Fruit fly (Drosophila melanogaster) whole organism, wandering third instar larva: ENCODE results near the gene CG11095.

ENCODE experiments used
- Abd-B ChIP-seq: fragments of >200 bp; optimal IDR thresholded peaks from 2 replicates; lab custom pipeline; 2017; ENCODE audit warnings: missing biosample characterization, missing genetic modification characterization
- CG32264 ChIP-seq: fragments of 200-800 bp; sonication (Bioruptor generic); optimal IDR thresholded peaks from 2 replicates; lab custom pipeline; 2016; ENCODE audit warnings: missing biosample characterization, missing genetic modification characterization
- CG9705 ChIP-seq: fragments of 200-800 bp; sonication (Bioruptor generic); optimal IDR thresholded peaks from 2 replicates; lab custom pipeline; 2018; ENCODE audit warnings: missing biosample characterization, mild to moderate bottlenecking, missing genetic modification characterization
- GATAd ChIP-seq: sonication (Bioruptor generic); optimal IDR thresholded peaks from 2 replicates; lab custom pipeline; 2016; ENCODE audit warnings: missing biosample characterization, missing genetic modification characterization
- HLH106 ChIP-seq: fragments of 200-800 bp; optimal IDR thresholded peaks from 3 replicates; lab custom pipeline; 2019; ENCODE audit warnings: missing biosample characterization, mild to moderate bottlenecking, missing genetic modification characterization, moderate library complexity
- Hnf4 ChIP-seq: fragments of 200-800 bp; sonication (Bioruptor generic); optimal IDR thresholded peaks from 2 replicates; lab custom pipeline; 2016; ENCODE audit warnings: missing biosample characterization, mild to moderate bottlenecking, missing genetic modification characterization
- Hr78 ChIP-seq: fragments of >200 bp; optimal IDR thresholded peaks from 2 replicates; lab custom pipeline; 2017; ENCODE audit warnings: missing biosample characterization, missing genetic modification characterization
- Jra ChIP-seq: sonication (Bioruptor generic); optimal IDR thresholded peaks from 2 replicates; lab custom pipeline; 2016; ENCODE audit warnings: missing biosample characterization, missing genetic modification characterization
- Mio ChIP-seq: sonication (Bioruptor generic); optimal IDR thresholded peaks from 2 replicates; lab custom pipeline; 2016; ENCODE audit warnings: missing biosample characterization, missing genetic modification characterization
- Myc ChIP-seq: fragments of >200 bp; optimal IDR thresholded peaks from 2 replicates; lab custom pipeline; 2017
- N ChIP-seq: fragments of >200 bp; optimal IDR thresholded peaks from 2 replicates; lab custom pipeline; 2018; ENCODE audit warnings: missing biosample characterization, missing external identifiers, missing genetic modification characterization
- OdsH ChIP-seq: fragments of 200-800 bp; sonication (Bioruptor generic); optimal IDR thresholded peaks from 2 replicates; lab custom pipeline; 2016; ENCODE audit warnings: missing biosample characterization, mild to moderate bottlenecking, missing genetic modification characterization
- Rel ChIP-seq, 2 experiments: fragments of 200-800 bp; sonication (Bioruptor generic) in 1 of 2; optimal IDR thresholded peaks; 2 replicates in 1 of 2; 3 replicates in 1 of 2; lab custom pipeline; 2016 to 2019; ENCODE audit warnings: mild to moderate bottlenecking in 2 of 2, missing biosample characterization in 2 of 2, missing genetic modification characterization in 2 of 2, moderate library complexity in 1 of 2
- Sp1 ChIP-seq: fragments of 200-800 bp; sonication (Bioruptor generic); optimal IDR thresholded peaks from 3 replicates; lab custom pipeline; 2019; ENCODE audit warnings: missing biosample characterization, mild to moderate bottlenecking, missing genetic modification characterization, moderate library complexity
- Vsx2 ChIP-seq: fragments of 200-300, 225-300 bp; sonication (Bioruptor generic); optimal IDR thresholded peaks from 2 replicates; lab custom pipeline; 2018; ENCODE audit warnings: missing biosample characterization, missing genetic modification characterization; ENCODE audit not compliant: partially characterized antibody
- br ChIP-seq: fragments of 200-800 bp; sonication (Bioruptor generic); optimal IDR thresholded peaks from 2 replicates; lab custom pipeline; 2016; ENCODE audit warnings: missing biosample characterization, missing genetic modification characterization
- brk ChIP-seq: fragments of 200-800 bp; sonication (Bioruptor generic); optimal IDR thresholded peaks from 2 replicates; lab custom pipeline; 2016; ENCODE audit warnings: missing biosample characterization, mild to moderate bottlenecking, missing genetic modification characterization
- dl ChIP-seq, 2 experiments: fragments of 175-275, 200-275 bp in 1 of 2; fragments of 200-275 bp in 1 of 2; sonication (Bioruptor generic); optimal IDR thresholded peaks; lab custom pipeline; 2018; ENCODE audit warnings: mild to moderate bottlenecking in 2 of 2, missing biosample characterization in 2 of 2, missing genetic modification characterization in 2 of 2, moderate library complexity in 2 of 2; ENCODE audit not compliant: partially characterized antibody in 2 of 2, insufficient read depth in 1 of 2
- dmrt93B ChIP-seq: fragments of 200-800 bp; sonication (Bioruptor generic); optimal IDR thresholded peaks from 2 replicates; lab custom pipeline; 2018; ENCODE audit warnings: missing biosample characterization, mild to moderate bottlenecking, missing genetic modification characterization
- dsf ChIP-seq: sonication (Bioruptor generic); optimal IDR thresholded peaks from 2 replicates; lab custom pipeline; 2016; ENCODE audit warnings: missing biosample characterization, missing genetic modification characterization, borderline replicate concordance
- ey ChIP-seq: fragments of 200-800 bp; sonication (Bioruptor generic); optimal IDR thresholded peaks from 2 replicates; lab custom pipeline; 2016; ENCODE audit warnings: missing biosample characterization, missing genetic modification characterization
- foxo ChIP-seq, 2 experiments: fragments of 200-800 bp; sonication (Bioruptor generic); optimal IDR thresholded peaks; 2 replicates in 1 of 2; 3 replicates in 1 of 2; lab custom pipeline; 2016 to 2017; ENCODE audit warnings: missing biosample characterization in 2 of 2, missing genetic modification characterization in 2 of 2
- fru ChIP-seq: fragments of 200-800 bp; sonication (Bioruptor generic); optimal IDR thresholded peaks from 3 replicates; lab custom pipeline; 2016; ENCODE audit warnings: missing biosample characterization, mild to moderate bottlenecking, missing genetic modification characterization
- h ChIP-seq: fragments of 200-800 bp; sonication (Bioruptor generic); optimal IDR thresholded peaks from 3 replicates; lab custom pipeline; 2016; ENCODE audit warnings: missing biosample characterization, mild to moderate bottlenecking, missing genetic modification characterization
- jim ChIP-seq: fragments of 175-275, 200-325 bp; sonication (Bioruptor generic); optimal IDR thresholded peaks from 2 replicates; lab custom pipeline; 2016; ENCODE audit warnings: missing biosample characterization, mild to moderate bottlenecking, missing genetic modification characterization
- psq ChIP-seq: fragments of 200-800 bp; sonication (Bioruptor generic); optimal IDR thresholded peaks from 3 replicates; lab custom pipeline; 2017; ENCODE audit warnings: missing biosample characterization, mild to moderate bottlenecking, missing genetic modification characterization, moderate library complexity
- rgr ChIP-seq: fragments of 200-800 bp; sonication (Bioruptor generic); optimal IDR thresholded peaks from 3 replicates; lab custom pipeline; 2016; ENCODE audit warnings: missing biosample characterization, mild to moderate bottlenecking, missing genetic modification characterization
- sage ChIP-seq: fragments of 200-800 bp; sonication (Bioruptor generic); optimal IDR thresholded peaks from 2 replicates; lab custom pipeline; 2016; ENCODE audit warnings: missing biosample characterization, mild to moderate bottlenecking, missing genetic modification characterization
- sv ChIP-seq: fragments of 200-800 bp; sonication (Bioruptor generic); optimal IDR thresholded peaks from 3 replicates; lab custom pipeline; 2016; ENCODE audit warnings: missing biosample characterization, missing genetic modification characterization
- tai ChIP-seq: sonication (Bioruptor generic); optimal IDR thresholded peaks from 2 replicates; lab custom pipeline; 2016; ENCODE audit warnings: missing biosample characterization, missing genetic modification characterization
- woc ChIP-seq: sonication (Bioruptor generic); optimal IDR thresholded peaks from 2 replicates; lab custom pipeline; 2016; ENCODE audit warnings: missing biosample characterization, mild to moderate bottlenecking, missing genetic modification characterization

CG11095 gene

DNA sequence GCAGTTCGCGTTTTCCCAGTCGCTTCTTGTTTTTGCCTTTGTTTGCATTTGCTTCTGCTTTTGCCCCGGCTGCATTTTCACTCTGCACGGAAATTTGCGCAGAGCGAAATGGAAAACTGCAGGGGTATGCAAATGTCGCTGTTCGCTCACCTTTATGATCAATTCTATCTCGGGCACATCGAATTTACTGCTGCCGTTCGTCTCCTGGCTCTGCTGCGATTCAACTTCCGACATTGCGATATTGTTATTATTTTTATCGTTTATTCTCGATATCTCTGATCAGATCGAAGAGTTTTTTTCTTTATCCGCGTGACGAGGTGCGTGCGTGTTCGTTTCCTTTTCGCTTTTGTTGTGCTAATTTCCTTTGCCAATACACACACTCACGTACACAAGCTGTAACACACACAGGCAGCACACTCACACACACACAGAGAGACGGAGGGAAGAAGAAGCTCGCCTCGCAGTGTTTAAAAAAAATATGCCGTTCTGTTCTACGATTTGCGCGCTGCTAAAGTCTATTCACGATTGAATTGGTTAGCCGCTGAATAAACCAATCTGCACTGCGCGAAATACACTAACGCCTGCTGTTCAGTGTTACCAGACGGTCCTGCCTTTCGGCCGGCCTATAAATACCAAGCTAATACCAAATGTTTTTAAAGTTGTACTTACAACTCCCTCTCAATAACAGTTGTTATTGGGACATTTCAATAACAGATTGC lies 10.4 kb downstream of the CG11095 start, which contains the start of gene Clic (continued):
- TF ChIP-seq dsf (GFP tag; lab: Kevin White, UChicago) (no peak), woc (no peak), HLH106 (tag; lab: Kevin White, UChicago) (no peak), dmrt93B (GFP tag; lab: Kevin White, UChicago) (no peak), sage (GFP tag; lab: Kevin White, UChicago) (no peak), GATAd (no peak), foxo (GFP tag; optimal IDR thresholded peaks at IDR 0.05; lab: Kevin White, UChicago) (no peak), rgr (GFP tag; lab: Kevin White, UChicago) (peak; percentile 46), tai (GFP tag; lab: Kevin White, UChicago) (no peak), CG32264 (GFP tag; lab: Kevin White, UChicago) (no peak)

DNA sequence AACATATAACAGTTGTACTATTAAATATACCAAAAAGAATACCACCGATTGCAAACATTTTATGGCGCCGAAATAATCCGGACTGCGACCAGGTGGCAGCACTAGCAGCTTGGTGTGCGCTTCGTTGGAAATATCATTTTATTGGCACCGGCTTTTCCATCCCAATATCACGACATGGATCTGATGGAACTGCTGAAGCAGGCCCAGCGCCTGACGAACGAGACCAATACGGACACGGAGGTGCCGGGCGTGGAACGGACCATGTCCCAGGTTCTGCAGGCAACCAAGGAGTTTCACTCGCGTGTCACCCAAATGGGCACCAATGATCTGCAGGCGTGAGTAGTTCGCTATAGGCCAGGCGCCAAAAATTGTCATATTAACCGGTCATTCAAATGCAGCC lies 11.3 kb downstream of the CG11095 start, which contains the start of gene Nup93-1:
Gene Nup93-1, plus strand, starts transcription at position 74 of the 400 bp plus-strand sequence.
- no peak for TF ChIP-seq sv (GFP tag; lab: Kevin White, UChicago)

DNA sequence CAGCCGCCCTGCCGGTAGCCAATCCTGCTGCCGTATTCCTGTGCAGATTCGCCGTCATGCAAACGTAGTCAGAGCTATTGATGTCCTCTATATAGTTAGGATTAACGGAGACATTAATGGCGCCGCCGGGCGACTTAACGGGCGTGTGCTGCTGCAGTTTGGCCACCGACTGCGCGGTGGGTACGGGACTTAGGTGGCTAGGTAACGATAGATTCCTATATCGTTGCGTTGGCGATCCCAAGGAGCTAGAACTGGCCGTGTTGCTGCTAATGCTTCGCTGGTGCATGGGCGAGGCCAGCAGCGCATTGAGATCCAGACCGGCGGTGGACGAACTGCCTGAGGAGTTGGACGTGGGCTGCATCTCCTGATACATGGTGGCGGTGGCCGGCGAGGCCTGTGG lies 17.4 kb downstream of the CG11095 start:
- TF ChIP-seq CG32264 (GFP tag; lab: Kevin White, UChicago) (no peak), HLH106 (tag; lab: Kevin White, UChicago) (no peak), Rel (GFP tag; optimal IDR thresholded peaks at IDR 0.05; lab: Kevin White, UChicago) (no peak), Rel (tag; optimal IDR thresholded peaks at IDR 0.05; lab: Kevin White, UChicago) (no peak), Mio (GFP tag; lab: Kevin White, UChicago) (no peak), psq (GFP tag; lab: Kevin White, UChicago) (no peak)

DNA sequence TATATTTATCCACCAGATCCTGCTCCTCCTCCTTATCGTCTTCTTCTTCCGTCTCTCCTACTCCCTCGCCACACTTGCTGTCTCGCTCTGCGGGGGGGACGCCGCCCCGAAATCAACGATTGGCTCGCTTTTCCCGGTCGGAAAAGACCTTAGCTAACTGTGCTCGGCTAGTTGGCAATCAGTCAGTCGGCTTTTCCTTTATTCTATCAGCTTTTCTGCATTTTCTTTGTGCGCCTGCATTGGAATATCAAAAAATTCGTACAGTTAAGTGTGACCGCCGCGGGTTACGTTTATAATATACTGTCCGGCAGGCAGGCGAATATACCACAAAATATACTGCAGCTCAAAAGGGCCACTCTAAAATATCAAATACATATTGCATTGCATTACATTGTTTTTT lies 18.5 kb downstream of the CG11095 start, which contains the start of gene jub:
Gene jub, minus strand, starts transcription at position 289 of the 400 bp plus-strand sequence.
- TF ChIP-seq tai (GFP tag; lab: Kevin White, UChicago), result no peak
- TF ChIP-seq Rel (GFP tag; optimal IDR thresholded peaks at IDR 0.05; lab: Kevin White, UChicago), result no peak
- no peak for TF ChIP-seq Rel (tag; optimal IDR thresholded peaks at IDR 0.05; lab: Kevin White, UChicago)
- no peak for TF ChIP-seq dl (GFP tag; optimal IDR thresholded peaks at IDR 0.05; lab: Kevin White, UChicago; ENCODE audit: insufficient read depth in 1 of 2, partially characterized antibody in 2 of 2)
- no peak for TF ChIP-seq Vsx2 (GFP tag; lab: Kevin White, UChicago)
- TF ChIP-seq Abd-B (GFP tag; lab: Kevin White, UChicago), result no peak
- no peak for TF ChIP-seq dsf (GFP tag; lab: Kevin White, UChicago)
- TF ChIP-seq brk (GFP tag; lab: Kevin White, UChicago), result no peak
- TF ChIP-seq Hr78 (GFP tag; lab: Kevin White, UChicago), result no peak
- no peak for TF ChIP-seq dmrt93B (GFP tag; lab: Kevin White, UChicago)
- TF ChIP-seq sage (GFP tag; lab: Kevin White, UChicago), result no peak

DNA sequence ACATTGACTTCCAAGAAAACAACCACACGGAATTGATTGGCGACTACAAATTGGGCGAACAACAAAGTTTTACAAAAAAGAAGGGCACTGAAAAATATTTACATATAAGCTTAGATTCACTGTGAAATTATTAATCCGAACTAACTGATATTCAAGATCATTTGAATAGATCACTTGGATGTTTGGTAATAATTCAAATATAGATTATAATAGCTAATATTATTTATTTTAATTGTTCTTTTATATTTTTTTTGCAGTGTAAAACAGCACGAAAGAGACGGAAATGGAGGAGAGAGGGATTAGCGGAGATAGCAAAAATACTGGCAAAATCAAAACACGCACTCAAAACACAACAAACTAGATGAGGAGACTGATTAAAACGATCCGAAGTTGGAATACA lies 26.8 kb downstream of the CG11095 start:
- TF ChIP-seq psq (GFP tag; lab: Kevin White, UChicago), result peak; percentile 29
- peak; percentile 12 for TF ChIP-seq rgr (GFP tag; lab: Kevin White, UChicago)
- no peak for TF ChIP-seq woc
- TF ChIP-seq Sp1, result peak; percentile 1
- peak; percentile 14 for TF ChIP-seq HLH106 (tag; lab: Kevin White, UChicago)

DNA sequence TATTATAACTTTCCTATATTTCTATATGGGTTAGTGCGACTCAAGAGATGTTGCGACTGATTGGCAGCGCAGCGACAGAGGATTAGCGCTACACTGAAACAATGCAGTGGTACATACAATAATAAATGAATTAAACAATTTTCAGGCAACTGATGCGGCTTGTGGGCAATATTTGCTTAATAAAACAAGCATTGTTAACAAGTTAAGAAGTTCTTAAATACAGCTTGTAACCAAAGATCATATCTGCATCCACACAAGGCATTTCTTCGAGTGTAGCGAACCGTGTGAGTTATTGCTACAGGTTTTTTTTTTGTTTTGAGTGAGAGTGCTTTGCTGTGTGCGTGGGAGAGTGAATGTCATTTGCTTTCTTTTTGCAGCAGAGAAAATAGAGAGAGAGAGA lies 27.4 kb downstream of the CG11095 start:
- TF ChIP-seq dmrt93B (GFP tag; lab: Kevin White, UChicago) (peak; percentile 73), GATAd (peak; percentile 22), CG32264 (GFP tag; lab: Kevin White, UChicago) (peak; percentile 88), Vsx2 (GFP tag; lab: Kevin White, UChicago) (no peak), Mio (GFP tag; lab: Kevin White, UChicago) (peak; percentile 57), Hr78 (GFP tag; lab: Kevin White, UChicago) (no peak), CG9705 (GFP tag; lab: Kevin White, UChicago) (peak; percentile 59), N (GFP tag; lab: Kevin White, UChicago) (no peak), woc (peak; percentile 71), br (GFP tag; lab: Kevin White, UChicago) (peak; percentile 92), brk (GFP tag; lab: Kevin White, UChicago) (peak; percentile 78), Myc (lab: Kevin White, UChicago) (no peak), sv (GFP tag; lab: Kevin White, UChicago) (peak; percentile 77), Rel (GFP tag; optimal IDR thresholded peaks at IDR 0.05; lab: Kevin White, UChicago) (peak; percentile 66), Rel (tag; optimal IDR thresholded peaks at IDR 0.05; lab: Kevin White, UChicago) (peak; percentile 37), dsf (GFP tag; lab: Kevin White, UChicago) (no peak), Jra (GFP tag; lab: Kevin White, UChicago) (peak; percentile 70), sage (GFP tag; lab: Kevin White, UChicago) (peak; percentile 66), HLH106 (tag; lab: Kevin White, UChicago) (peak; percentile 75), tai (GFP tag; lab: Kevin White, UChicago) (peak; percentile 76), h (GFP tag; lab: Kevin White, UChicago) (peak; percentile 93), Hnf4 (GFP tag; lab: Kevin White, UChicago) (peak; percentile 89), jim (GFP tag; lab: Kevin White, UChicago) (no peak), Sp1 (peak; percentile 81), psq (GFP tag; lab: Kevin White, UChicago) (peak; percentile 81), dl (GFP tag; optimal IDR thresholded peaks at IDR 0.05; lab: Kevin White, UChicago; ENCODE audit: insufficient read depth in 1 of 2, partially characterized antibody in 2 of 2) (peak in 1 of 2 experiments; percentile 14), rgr (GFP tag; lab: Kevin White, UChicago) (peak; percentile 93), fru (GFP tag; lab: Kevin White, UChicago) (peak; percentile 91), foxo (GFP tag; optimal IDR thresholded peaks at IDR 0.05; lab: Kevin White, UChicago) (peak; percentile 70 to 91), OdsH (peak; percentile 86), ey (peak; percentile 94)
